Fruit fly (Drosophila melanogaster) whole organism, embryonic: ENCODE results near the gene pnr.

ENCODE experiments used
- Ada2b ChIP-seq: fragments of 200-800 bp; sonication (Bioruptor generic); IDR thresholded peaks from 2 replicates; pipeline ENCODE4 v1.3.6; 2022; ENCODE audit warnings: missing biosample characterization, missing genetic modification characterization
- Adf1 ChIP-seq: fragments of 200-800 bp; sonication (Bioruptor generic); IDR thresholded peaks from 2 replicates; pipeline ENCODE4 v1.3.6; 2022; ENCODE audit warnings: missing biosample characterization, missing genetic modification characterization
- BEAF-32 ChIP-seq: fragments of 200-800 bp; sonication (Bioruptor generic); optimal IDR thresholded peaks from 3 replicates; lab custom pipeline; 2017; ENCODE audit warnings: missing biosample characterization, missing genetic modification characterization, mild to moderate bottlenecking, moderate library complexity, missing genetic modification reagents
- Bteb2 ChIP-seq: fragments of 200-800 bp; sonication (Bioruptor generic); optimal IDR thresholded peaks from 2 replicates; lab custom pipeline; 2016; ENCODE audit warnings: missing biosample characterization, missing genetic modification characterization
- CG10654 ChIP-seq: fragments of 200-800 bp; sonication (Bioruptor generic); optimal IDR thresholded peaks from 2 replicates; lab custom pipeline; 2016; ENCODE audit warnings: missing biosample characterization, missing genetic modification characterization
- CG10979 ChIP-seq: fragments of 200-800 bp; sonication (Bioruptor generic); optimal IDR thresholded peaks from 2 replicates; lab custom pipeline; 2018; ENCODE audit warnings: missing biosample characterization, mild to moderate bottlenecking, missing genetic modification characterization, moderate library complexity
- CG12155 ChIP-seq: fragments of 200-800 bp; sonication (Bioruptor generic); optimal IDR thresholded peaks from 3 replicates; lab custom pipeline; 2016; ENCODE audit warnings: missing biosample characterization, missing genetic modification characterization
- CG12299 ChIP-seq: fragments of 200-800 bp; sonication (Bioruptor generic); optimal IDR thresholded peaks from 2 replicates; lab custom pipeline; 2018; ENCODE audit warnings: missing biosample characterization, mild to moderate bottlenecking, missing genetic modification characterization
- CG12744 ChIP-seq: fragments of 200-800 bp; sonication (Bioruptor generic); optimal IDR thresholded peaks from 2 replicates; lab custom pipeline; 2016; ENCODE audit warnings: missing biosample characterization, missing genetic modification characterization
- CG12942 ChIP-seq: fragments of 200-800 bp; sonication (Bioruptor generic); optimal IDR thresholded peaks from 3 replicates; lab custom pipeline; 2016; ENCODE audit warnings: missing biosample characterization, missing genetic modification characterization
- CG13624 ChIP-seq: fragments of 200-800 bp; sonication (Bioruptor generic); optimal IDR thresholded peaks from 2 replicates; lab custom pipeline; 2016; ENCODE audit warnings: missing biosample characterization, missing genetic modification characterization
- CG14965 ChIP-seq: fragments of 200-800 bp; sonication (Bioruptor generic); optimal IDR thresholded peaks from 2 replicates; lab custom pipeline; 2016; ENCODE audit warnings: missing biosample characterization, missing genetic modification characterization, borderline replicate concordance
- CG15696 ChIP-seq: fragments of 200-800 bp; sonication (Bioruptor generic); optimal IDR thresholded peaks from 2 replicates; lab custom pipeline; 2019; ENCODE audit warnings: missing biosample characterization, mild to moderate bottlenecking, missing genetic modification characterization, moderate library complexity
- CG1792 ChIP-seq: fragments of 200-800 bp; sonication (Bioruptor generic); optimal IDR thresholded peaks from 2 replicates; lab custom pipeline; 2016; ENCODE audit warnings: missing biosample characterization, missing genetic modification characterization
- CG30403 ChIP-seq: fragments of 200-800 bp; sonication (Bioruptor generic); optimal IDR thresholded peaks from 3 replicates; lab custom pipeline; 2016; ENCODE audit warnings: missing biosample characterization, missing genetic modification characterization
- CG6813 ChIP-seq: fragments of 200-800 bp; sonication (Bioruptor generic); optimal IDR thresholded peaks from 2 replicates; lab custom pipeline; 2017; ENCODE audit warnings: missing biosample characterization, missing genetic modification characterization, mild to moderate bottlenecking, moderate library complexity, missing genetic modification reagents
- CG7928 ChIP-seq: fragments of 200-800 bp; sonication (Bioruptor generic); optimal IDR thresholded peaks from 2 replicates; lab custom pipeline; 2017; ENCODE audit warnings: missing biosample characterization, mild to moderate bottlenecking, missing genetic modification characterization
- CG8290 ChIP-seq, 3 experiments: fragments of 200-800 bp; sonication (Bioruptor generic); optimal IDR thresholded peaks; 2 replicates each; lab custom pipeline; 2016 to 2019; ENCODE audit warnings: missing biosample characterization in 3 of 3, missing genetic modification characterization in 3 of 3, mild to moderate bottlenecking in 2 of 3, moderate library complexity in 1 of 3
- CHES-1-like ChIP-seq: fragments of 200-800 bp; sonication (Bioruptor generic); optimal IDR thresholded peaks from 2 replicates; lab custom pipeline; 2016; ENCODE audit warnings: missing biosample characterization, missing genetic modification characterization
- CkIIα-i1 ChIP-seq: fragments of 200-800 bp; sonication (Bioruptor generic); IDR thresholded peaks from 2 replicates; pipeline ENCODE4 v1.3.6; 2022; ENCODE audit warnings: missing biosample characterization, missing genetic modification characterization
- CoRest ChIP-seq: fragments of 200-800 bp; sonication (Bioruptor generic); optimal IDR thresholded peaks from 3 replicates; lab custom pipeline; 2018; ENCODE audit warnings: missing biosample characterization, mild to moderate bottlenecking, missing genetic modification characterization, moderate library complexity
- Doc3 ChIP-seq: fragments of 200-800 bp; sonication (Bioruptor generic); IDR thresholded peaks from 3 replicates; pipeline ENCODE4 v1.3.6; 2022; ENCODE audit warnings: missing biosample characterization, missing genetic modification characterization; ENCODE audit not compliant: partially characterized antibody
- Dref ChIP-seq: fragments of 200-800 bp; sonication (Bioruptor generic); IDR thresholded peaks from 2 replicates; pipeline ENCODE4 v1.3.6; 2022; ENCODE audit warnings: missing biosample characterization, missing genetic modification characterization
- HHEX ChIP-seq: fragments of 200-800 bp; sonication (Bioruptor generic); optimal IDR thresholded peaks from 3 replicates; lab custom pipeline; 2017; ENCODE audit warnings: missing biosample characterization, mild to moderate bottlenecking, missing genetic modification characterization, missing genetic modification reagents
- Hand ChIP-seq: fragments of 200-800 bp; sonication (Bioruptor generic); optimal IDR thresholded peaks from 2 replicates; lab custom pipeline; 2017; ENCODE audit warnings: mild to moderate bottlenecking, missing biosample characterization, missing genetic modification reagents, missing genetic modification characterization
- HmgZ ChIP-seq: fragments of 200-800 bp; sonication (Bioruptor generic); optimal IDR thresholded peaks from 2 replicates; lab custom pipeline; 2018; ENCODE audit warnings: missing biosample characterization, mild to moderate bottlenecking, missing genetic modification characterization
- Hmr ChIP-seq: fragments of 200-800 bp; sonication (Bioruptor generic); optimal IDR thresholded peaks from 3 replicates; lab custom pipeline; 2017; ENCODE audit warnings: mild to moderate bottlenecking, missing biosample characterization, missing genetic modification reagents, missing genetic modification characterization
- Hsf ChIP-seq: fragments of 200-800 bp; sonication (Bioruptor generic); optimal IDR thresholded peaks from 3 replicates; lab custom pipeline; 2016; ENCODE audit warnings: missing biosample characterization, missing genetic modification characterization
- Meics ChIP-seq: fragments of 200-800 bp; sonication (Bioruptor generic); optimal IDR thresholded peaks from 2 replicates; lab custom pipeline; 2017; ENCODE audit warnings: missing biosample characterization, mild to moderate bottlenecking, missing genetic modification characterization
- Oaz ChIP-seq: fragments of 200-800 bp; sonication (Bioruptor generic); IDR thresholded peaks from 2 replicates; pipeline ENCODE4 v1.3.6; 2022; ENCODE audit warnings: missing biosample characterization, missing genetic modification characterization
- Optix ChIP-seq: fragments of 200-800 bp; sonication (Bioruptor generic); IDR thresholded peaks from 3 replicates; pipeline ENCODE4 v1.3.6; 2022; ENCODE audit warnings: missing biosample characterization, missing genetic modification characterization
- TFAM ChIP-seq: fragments of 200-800 bp; sonication (Bioruptor generic); optimal IDR thresholded peaks from 2 replicates; lab custom pipeline; 2017; ENCODE audit warnings: missing biosample characterization, missing genetic modification characterization, inconsistent platforms
- disco-r ChIP-seq: fragments of 200-800 bp; sonication (Bioruptor generic); optimal IDR thresholded peaks from 2 replicates; lab custom pipeline; 2016; ENCODE audit warnings: missing biosample characterization, missing genetic modification characterization
- grau ChIP-seq: fragments of 200-800 bp; optimal IDR thresholded peaks from 3 replicates; lab custom pipeline; 2019; ENCODE audit warnings: missing biosample characterization, mild to moderate bottlenecking, missing genetic modification characterization, moderate library complexity
- gt ChIP-seq: fragments of 200-800 bp; sonication (Bioruptor generic); IDR thresholded peaks from 2 replicates; pipeline ENCODE4 v1.3.6; 2022; ENCODE audit warnings: missing biosample characterization, missing genetic modification characterization
- h ChIP-seq: fragments of >200 bp; optimal IDR thresholded peaks from 2 replicates; lab custom pipeline; 2017
- lov ChIP-seq, 2 experiments: fragments of 200-800 bp in 1 of 2; fragments of >200 bp in 1 of 2; sonication (Bioruptor generic) in 1 of 2; IDR thresholded peaks in 1 of 2; optimal IDR thresholded peaks in 1 of 2; 2 replicates in 1 of 2; 3 replicates in 1 of 2; pipeline versions ENCODE4 v1.3.6 to Lab custom; 2017 to 2022; ENCODE audit warnings: missing biosample characterization in 1 of 2, missing genetic modification characterization in 1 of 2
- nom ChIP-seq: fragments of 200-800 bp; sonication (Bioruptor generic); optimal IDR thresholded peaks from 2 replicates; lab custom pipeline; 2017; ENCODE audit warnings: missing biosample characterization, missing genetic modification characterization, mild to moderate bottlenecking, moderate library complexity, missing genetic modification reagents
- org-1 ChIP-seq: fragments of 200-800 bp; sonication (Bioruptor generic); optimal IDR thresholded peaks from 2 replicates; lab custom pipeline; 2017; ENCODE audit warnings: missing biosample characterization, missing genetic modification characterization
- pan ChIP-seq, 4 experiments: fragments of >200 bp in 3 of 4; fragments of 200-800 bp in 1 of 4; sonication (Bioruptor generic) in 1 of 4; optimal IDR thresholded peaks in 3 of 4; IDR thresholded peaks in 1 of 4; 2 replicates each; pipeline versions ENCODE4 v1.3.6 to Lab custom; 2017 to 2022; ENCODE audit warnings: missing biosample characterization in 2 of 4, missing genetic modification characterization in 2 of 4, mixed read lengths in 1 of 4
- rib ChIP-seq: fragments of 200-800 bp; sonication (Bioruptor generic); IDR thresholded peaks from 2 replicates; pipeline ENCODE4 v1.3.6; 2022; ENCODE audit warnings: missing biosample characterization, missing genetic modification characterization
- sc ChIP-seq, 3 experiments: fragments of >200 bp in 2 of 3; fragments of 200-800 bp in 1 of 3; sonication (Bioruptor generic) in 1 of 3; optimal IDR thresholded peaks; 2 replicates in 2 of 3; 3 replicates in 1 of 3; lab custom pipeline; 2017; ENCODE audit warnings: mild to moderate bottlenecking in 1 of 3, missing biosample characterization in 1 of 3, missing genetic modification characterization in 1 of 3, missing genetic modification reagents in 1 of 3
- scrt ChIP-seq: fragments of 200-800 bp; sonication (Bioruptor generic); optimal IDR thresholded peaks from 2 replicates; lab custom pipeline; 2018; ENCODE audit warnings: missing biosample characterization, mild to moderate bottlenecking, missing genetic modification characterization, moderate library complexity
- sens ChIP-seq: fragments of 200-800 bp; sonication (Bioruptor generic); peaks from one replicate; lab custom pipeline; 2016; ENCODE audit warnings: missing biosample characterization, missing genetic modification characterization
- sima ChIP-seq: fragments of 200-800 bp; sonication (Bioruptor generic); optimal IDR thresholded peaks from 2 replicates; lab custom pipeline; 2016; ENCODE audit warnings: missing biosample characterization, missing genetic modification characterization
- vnd ChIP-seq: fragments of 200-800 bp; sonication (Bioruptor generic); IDR thresholded peaks from 3 replicates; pipeline ENCODE4 v1.3.6; 2022; ENCODE audit warnings: missing biosample characterization, missing genetic modification characterization; ENCODE audit not compliant: partially characterized antibody
- wor ChIP-seq: fragments of 200-800 bp; sonication (Bioruptor generic); IDR thresholded peaks from 2 replicates; pipeline ENCODE4 v1.3.6; 2022; ENCODE audit warnings: missing biosample characterization, missing genetic modification characterization
- z ChIP-seq: fragments of 200-800 bp; sonication (Bioruptor generic); IDR thresholded peaks from 3 replicates; pipeline ENCODE4 v1.3.6; 2022; ENCODE audit warnings: missing biosample characterization, missing genetic modification characterization
- zen2 ChIP-seq: fragments of 200-800 bp; sonication (Bioruptor generic); IDR thresholded peaks from 3 replicates; pipeline ENCODE4 v1.3.6; 2022; ENCODE audit warnings: missing biosample characterization, missing genetic modification characterization; ENCODE audit not compliant: partially characterized antibody

The pnr gene

dm6 chr3R:16049369-16049768, 23.5 kb downstream of the pnr start, which contains the start of the genes IKKbeta and CG5013 (continued):
- peak; percentile 42 for TF ChIP-seq CG10654
- no peak for TF ChIP-seq h (lab: Kevin White, UChicago)
- TF ChIP-seq disco-r (GFP tag; lab: Kevin White, UChicago): peak; percentile 46
- TF ChIP-seq rib (GFP tag; lab: Robert Waterston, UW): peak; percentile 46; the same call in 1 of the 2 replicates
- TF ChIP-seq CG15696 (tag; lab: Kevin White, UChicago): no peak
- TF ChIP-seq z (GFP tag; lab: Robert Waterston, UW): no peak
- peak; percentile 17 for TF ChIP-seq Meics (GFP tag; lab: Kevin White, UChicago)
- peak; percentile 79 for TF ChIP-seq vnd
- no peak for TF ChIP-seq sima (GFP tag; lab: Kevin White, UChicago)
- no peak for TF ChIP-seq Ada2b (GFP tag; lab: Robert Waterston, UW)
- no peak for TF ChIP-seq gt (GFP tag; lab: Robert Waterston, UW)
- no peak for TF ChIP-seq CG7928
- no peak for TF ChIP-seq org-1 (GFP tag; lab: Kevin White, UChicago)
- TF ChIP-seq CG13624: peak; percentile 65
- TF ChIP-seq Hmr (GFP tag; lab: Kevin White, UChicago): peak; percentile 26
- no peak for TF ChIP-seq pan (optimal IDR thresholded peaks at IDR 0.05; lab: Kevin White, UChicago)
- no peak for TF ChIP-seq pan (GFP tag; optimal IDR thresholded peaks at IDR 0.05 in 1 of 2, IDR thresholded peaks at IDR 0.05 in 1 of 2)
- no peak for TF ChIP-seq CG14965 (GFP tag; lab: Kevin White, UChicago)
- peak; percentile 89 for TF ChIP-seq sens
- peak; percentile 59 for TF ChIP-seq Hsf
- TF ChIP-seq CG12744 (GFP tag; lab: Kevin White, UChicago): peak; percentile 28
- TF ChIP-seq wor (GFP tag; lab: Robert Waterston, UW): no peak
- TF ChIP-seq scrt (GFP tag; lab: Kevin White, UChicago): peak; percentile 73
- TF ChIP-seq nom: no peak
- TF ChIP-seq CG6813: no peak
- TF ChIP-seq grau (tag; lab: Kevin White, UChicago): peak; percentile 67
- TF ChIP-seq Adf1: no peak
- TF ChIP-seq HHEX: peak; percentile 36
- no peak for TF ChIP-seq Bteb2 (GFP tag; lab: Kevin White, UChicago)
- peak; percentile 90 for TF ChIP-seq CHES-1-like (GFP tag; lab: Kevin White, UChicago)
- TF ChIP-seq CG30403 (GFP tag; lab: Kevin White, UChicago): peak; percentile 70
- peak; percentile 55 for TF ChIP-seq CG1792 (GFP tag; lab: Kevin White, UChicago)
- TF ChIP-seq Doc3 (GFP tag; lab: Robert Waterston, UW): peak; percentile 81
- TF ChIP-seq CG12942 (GFP tag; lab: Kevin White, UChicago): peak; percentile 53
- TF ChIP-seq sc (optimal IDR thresholded peaks at IDR 0.05; lab: Kevin White, UChicago): no peak
- TF ChIP-seq sc (GFP tag; optimal IDR thresholded peaks at IDR 0.05; lab: Kevin White, UChicago): no peak
- 0 out of 3 replicates have a peak, but pooled peaks have one; percentile 34 for TF ChIP-seq Optix (GFP tag; lab: Robert Waterston, UW)
- peak; percentile 61; the same call in 1 of the 3 replicates for TF ChIP-seq zen2
- TF ChIP-seq TFAM (GFP tag; lab: Kevin White, UChicago): no peak
- TF ChIP-seq HmgZ: peak; percentile 73
- TF ChIP-seq CG10979 (tag; lab: Kevin White, UChicago): peak; percentile 40
- no peak for TF ChIP-seq CG8290 (GFP tag; optimal IDR thresholded peaks at IDR 0.05; lab: Kevin White, UChicago)
- TF ChIP-seq CG8290 (tag; optimal IDR thresholded peaks at IDR 0.05; lab: Kevin White, UChicago): peak in 1 of 2 experiments; percentile 55
- TF ChIP-seq Dref (GFP tag; lab: Robert Waterston, UW): peak; percentile 75
- peak; percentile 42 for TF ChIP-seq CG12155 (GFP tag; lab: Kevin White, UChicago)
- no peak for TF ChIP-seq Oaz (GFP tag; lab: Robert Waterston, UW)
- no peak for TF ChIP-seq Hand
- TF ChIP-seq CoRest (tag; lab: Kevin White, UChicago): peak; percentile 63
- no peak for TF ChIP-seq lov (optimal IDR thresholded peaks at IDR 0.05; lab: Kevin White, UChicago)
- no peak for TF ChIP-seq lov (GFP tag; IDR thresholded peaks at IDR 0.05; lab: Robert Waterston, UW)
- peak; percentile 89 for TF ChIP-seq BEAF-32
- TF ChIP-seq CkIIα-i1: no peak
- no peak for TF ChIP-seq CG12299 (tag; lab: Kevin White, UChicago)
